Fruit fly (Drosophila melanogaster) whole organism, embryonic: ENCODE data around the gene Tim9b.
A peak's percentile ranks its signal among the peaks of the same experiment; 100 is the strongest.

Experiments
- Antp ChIP-seq: fragments of 200-800 bp; sonication (Bioruptor generic); optimal IDR thresholded peaks from 3 replicates; lab custom pipeline; 2016; ENCODE audit warnings: missing biosample characterization, missing genetic modification characterization
- BEAF-32 ChIP-seq: fragments of 200-800 bp; sonication (Bioruptor generic); optimal IDR thresholded peaks from 3 replicates; lab custom pipeline; 2017; ENCODE audit warnings: missing biosample characterization, missing genetic modification characterization, mild to moderate bottlenecking, moderate library complexity, missing genetic modification reagents
- CG10147 ChIP-seq: fragments of 200-800 bp; sonication (Bioruptor generic); optimal IDR thresholded peaks from 2 replicates; lab custom pipeline; 2019; ENCODE audit warnings: missing biosample characterization, mild to moderate bottlenecking, missing genetic modification characterization, moderate library complexity
- CG10959 ChIP-seq: fragments of 200-800 bp; sonication (Bioruptor generic); IDR thresholded peaks from 2 replicates; pipeline ENCODE4 v1.3.6; 2022; ENCODE audit warnings: missing biosample characterization, missing genetic modification characterization
- CG12104 ChIP-seq: fragments of 200-800 bp; sonication (Bioruptor generic); optimal IDR thresholded peaks from 3 replicates; lab custom pipeline; 2016; ENCODE audit warnings: missing biosample characterization, missing genetic modification characterization
- CG12155 ChIP-seq: fragments of 200-800 bp; sonication (Bioruptor generic); optimal IDR thresholded peaks from 3 replicates; lab custom pipeline; 2016; ENCODE audit warnings: missing biosample characterization, missing genetic modification characterization
- CG14014 ChIP-seq: fragments of 200-800 bp; sonication (Bioruptor generic); IDR thresholded peaks from 2 replicates; pipeline ENCODE4 v1.3.6; 2022; ENCODE audit warnings: missing biosample characterization, missing genetic modification characterization
- CG14860 ChIP-seq: fragments of 200-800 bp; sonication (Bioruptor generic); IDR thresholded peaks from 3 replicates; pipeline ENCODE4 v1.3.6; 2022; ENCODE audit warnings: missing biosample characterization, missing genetic modification characterization; ENCODE audit not compliant: partially characterized antibody
- CG15479 ChIP-seq: fragments of 200-800 bp; sonication (Bioruptor generic); optimal IDR thresholded peaks from 3 replicates; lab custom pipeline; 2019; ENCODE audit warnings: missing biosample characterization, mild to moderate bottlenecking, missing genetic modification characterization, moderate library complexity
- CG18619 ChIP-seq: fragments of 200-800 bp; sonication (Bioruptor generic); optimal IDR thresholded peaks from 3 replicates; lab custom pipeline; 2017; ENCODE audit warnings: missing biosample characterization, mild to moderate bottlenecking, missing genetic modification characterization
- CG31441 ChIP-seq: fragments of 200-800 bp; sonication (Bioruptor generic); IDR thresholded peaks from 2 replicates; pipeline ENCODE4 v1.3.6; 2022; ENCODE audit warnings: missing biosample characterization, missing genetic modification characterization
- CG32772 ChIP-seq: fragments of 200-800 bp; sonication (Bioruptor generic); IDR thresholded peaks from 2 replicates; pipeline ENCODE4 v1.3.6; 2022; ENCODE audit warnings: missing biosample characterization, missing genetic modification characterization
- CG4404 ChIP-seq: fragments of 200-800 bp; sonication (Bioruptor generic); IDR thresholded peaks from 2 replicates; pipeline ENCODE4 v1.3.6; 2022; ENCODE audit warnings: missing biosample characterization, missing genetic modification characterization
- CG4424 ChIP-seq: fragments of 200-800 bp; sonication (Bioruptor generic); optimal IDR thresholded peaks from 3 replicates; lab custom pipeline; 2016; ENCODE audit warnings: missing biosample characterization, missing genetic modification characterization
- CG6254 ChIP-seq: fragments of 200-800 bp; sonication (Bioruptor generic); optimal IDR thresholded peaks from 3 replicates; lab custom pipeline; 2017; ENCODE audit warnings: mild to moderate bottlenecking, missing biosample characterization, missing genetic modification reagents, missing genetic modification characterization
- CG8478 ChIP-seq: fragments of >200 bp; optimal IDR thresholded peaks from 2 replicates; lab custom pipeline; 2018
- D19B ChIP-seq: fragments of 200-800 bp; sonication (Bioruptor generic); optimal IDR thresholded peaks from 2 replicates; lab custom pipeline; 2017; ENCODE audit warnings: missing biosample characterization, mild to moderate bottlenecking, missing genetic modification characterization
- Dek ChIP-seq: fragments of 200-800 bp; sonication (Bioruptor generic); optimal IDR thresholded peaks from 3 replicates; lab custom pipeline; 2019; ENCODE audit warnings: missing biosample characterization, mild to moderate bottlenecking, missing genetic modification characterization, moderate library complexity
- Hmx ChIP-seq: fragments of 200-800 bp; sonication (Bioruptor generic); optimal IDR thresholded peaks from 2 replicates; lab custom pipeline; 2016; ENCODE audit warnings: missing biosample characterization, missing genetic modification characterization
- Kr ChIP-seq: fragments of 200-800 bp; sonication (Bioruptor generic); optimal IDR thresholded peaks from 2 replicates; lab custom pipeline; 2017; ENCODE audit warnings: missing biosample characterization, mild to moderate bottlenecking, missing genetic modification characterization
- Meics ChIP-seq: fragments of 200-800 bp; sonication (Bioruptor generic); optimal IDR thresholded peaks from 2 replicates; lab custom pipeline; 2017; ENCODE audit warnings: missing biosample characterization, mild to moderate bottlenecking, missing genetic modification characterization
- Oaz ChIP-seq: fragments of 200-800 bp; sonication (Bioruptor generic); IDR thresholded peaks from 2 replicates; pipeline ENCODE4 v1.3.6; 2022; ENCODE audit warnings: missing biosample characterization, missing genetic modification characterization
- Oli ChIP-seq: fragments of 200-800 bp; sonication (Bioruptor generic); optimal IDR thresholded peaks from 2 replicates; lab custom pipeline; 2018; ENCODE audit warnings: missing biosample characterization, mild to moderate bottlenecking, missing genetic modification characterization, moderate library complexity
- Poxn ChIP-seq: fragments of 200-800 bp; sonication (Bioruptor generic); IDR thresholded peaks from 2 replicates; pipeline ENCODE4 v1.3.6; 2022; ENCODE audit warnings: missing biosample characterization, missing genetic modification characterization
- Sox102F ChIP-seq: fragments of 200-800 bp; sonication (Bioruptor generic); optimal IDR thresholded peaks from 2 replicates; lab custom pipeline; 2018; ENCODE audit warnings: missing biosample characterization, mild to moderate bottlenecking, missing genetic modification characterization, moderate library complexity
- Taf1 ChIP-seq: fragments of 200-800 bp; sonication (Bioruptor generic); IDR thresholded peaks from 2 replicates; pipeline ENCODE4 v1.3.6; 2022; ENCODE audit warnings: missing biosample characterization, missing genetic modification characterization
- Trl ChIP-seq, 3 experiments: fragments of >200 bp in 2 of 3; fragments of 200-800 bp in 1 of 3; sonication (Bioruptor generic) in 1 of 3; optimal IDR thresholded peaks; 2 replicates in 1 of 3; 3 replicates in 2 of 3; lab custom pipeline; 2016 to 2017; ENCODE audit warnings: missing biosample characterization in 1 of 3, missing genetic modification characterization in 1 of 3
- amos ChIP-seq: fragments of 200-800 bp; sonication (Bioruptor generic); IDR thresholded peaks from 2 replicates; pipeline ENCODE4 v1.3.6; 2022; ENCODE audit warnings: missing biosample characterization, missing genetic modification characterization; ENCODE audit not compliant: partially characterized antibody
- bigmax ChIP-seq: fragments of 200-800 bp; sonication (Bioruptor generic); optimal IDR thresholded peaks from 2 replicates; lab custom pipeline; 2018; ENCODE audit warnings: missing biosample characterization, mild to moderate bottlenecking, missing genetic modification characterization
- crp ChIP-seq, 2 experiments: fragments of 200-800 bp; sonication (Bioruptor generic); optimal IDR thresholded peaks; 2 replicates in 1 of 2; 3 replicates in 1 of 2; lab custom pipeline; 2017; ENCODE audit warnings: missing biosample characterization in 2 of 2, missing genetic modification characterization in 2 of 2, mild to moderate bottlenecking in 1 of 2, moderate library complexity in 1 of 2
- dan ChIP-seq: fragments of 200-800 bp; sonication (Bioruptor generic); IDR thresholded peaks from 2 replicates; pipeline ENCODE4 v1.3.6; 2022; ENCODE audit warnings: missing biosample characterization, missing genetic modification characterization
- dati ChIP-seq: fragments of 200-800 bp; sonication (Bioruptor generic); IDR thresholded peaks from 2 replicates; pipeline ENCODE4 v1.3.6; 2022; ENCODE audit warnings: missing biosample characterization, missing genetic modification characterization
- en ChIP-seq: fragments of 200-800 bp; sonication (Bioruptor generic); optimal IDR thresholded peaks from 2 replicates; lab custom pipeline; 2016; ENCODE audit warnings: missing biosample characterization, missing genetic modification characterization
- fd102C ChIP-seq: fragments of 200-800 bp; sonication (Bioruptor generic); optimal IDR thresholded peaks from 2 replicates; lab custom pipeline; 2018; ENCODE audit warnings: missing biosample characterization, mild to moderate bottlenecking, missing genetic modification characterization, moderate library complexity
- fu2 ChIP-seq: fragments of 200-800 bp; sonication (Bioruptor generic); optimal IDR thresholded peaks from 2 replicates; lab custom pipeline; 2016; ENCODE audit warnings: missing biosample characterization, missing genetic modification characterization
- gcm ChIP-seq: fragments of 200-800 bp; sonication (Bioruptor generic); optimal IDR thresholded peaks from 2 replicates; lab custom pipeline; 2019; ENCODE audit warnings: missing biosample characterization, mild to moderate bottlenecking, missing genetic modification characterization, moderate library complexity
- h ChIP-seq: fragments of >200 bp; optimal IDR thresholded peaks from 2 replicates; lab custom pipeline; 2017
- hbn ChIP-seq: fragments of 200-800 bp; sonication (Bioruptor generic); IDR thresholded peaks from 2 replicates; pipeline ENCODE4 v1.3.6; 2022; ENCODE audit warnings: missing biosample characterization, missing genetic modification characterization; ENCODE audit not compliant: partially characterized antibody
- lilli ChIP-seq: fragments of 200-800 bp; sonication (Bioruptor generic); optimal IDR thresholded peaks from 3 replicates; lab custom pipeline; 2016; ENCODE audit warnings: missing biosample characterization, missing genetic modification characterization
- ro ChIP-seq: fragments of 200-800 bp; sonication (Bioruptor generic); IDR thresholded peaks from 2 replicates; pipeline ENCODE4 v1.3.6; 2022; ENCODE audit warnings: missing biosample characterization, missing genetic modification characterization
- sc ChIP-seq, 3 experiments: fragments of >200 bp in 2 of 3; fragments of 200-800 bp in 1 of 3; sonication (Bioruptor generic) in 1 of 3; optimal IDR thresholded peaks; 2 replicates in 2 of 3; 3 replicates in 1 of 3; lab custom pipeline; 2017; ENCODE audit warnings: mild to moderate bottlenecking in 1 of 3, missing biosample characterization in 1 of 3, missing genetic modification characterization in 1 of 3, missing genetic modification reagents in 1 of 3
- sisA ChIP-seq: fragments of 200-800 bp; sonication (Bioruptor generic); IDR thresholded peaks from 2 replicates; pipeline ENCODE4 v1.3.6; 2022; ENCODE audit warnings: missing biosample characterization, missing genetic modification characterization
- tio ChIP-seq: fragments of 200-800 bp; sonication (Bioruptor generic); optimal IDR thresholded peaks from 2 replicates; lab custom pipeline; 2017; ENCODE audit warnings: missing biosample characterization, missing genetic modification characterization, inconsistent platforms
- tna ChIP-seq: fragments of 200-800 bp; sonication (Bioruptor generic); IDR thresholded peaks from 2 replicates; pipeline ENCODE4 v1.3.6; 2022; ENCODE audit warnings: missing biosample characterization, missing genetic modification characterization; ENCODE audit not compliant: partially characterized antibody
- trh ChIP-seq: fragments of 200-800 bp; sonication (Bioruptor generic); optimal IDR thresholded peaks from 2 replicates; lab custom pipeline; 2016; ENCODE audit warnings: missing biosample characterization, missing genetic modification characterization
- twi ChIP-seq: fragments of 200-800 bp; optimal IDR thresholded peaks from 2 replicates; lab custom pipeline; 2019; ENCODE audit warnings: missing biosample characterization, mild to moderate bottlenecking, missing genetic modification characterization, moderate library complexity
- vfl ChIP-seq: fragments of 200-800 bp; sonication (Bioruptor generic); optimal IDR thresholded peaks from 2 replicates; lab custom pipeline; 2016; ENCODE audit warnings: missing biosample characterization, missing genetic modification characterization
- zen2 ChIP-seq: fragments of 200-800 bp; sonication (Bioruptor generic); IDR thresholded peaks from 3 replicates; pipeline ENCODE4 v1.3.6; 2022; ENCODE audit warnings: missing biosample characterization, missing genetic modification characterization; ENCODE audit not compliant: partially characterized antibody

Tim9b gene

DNA sequence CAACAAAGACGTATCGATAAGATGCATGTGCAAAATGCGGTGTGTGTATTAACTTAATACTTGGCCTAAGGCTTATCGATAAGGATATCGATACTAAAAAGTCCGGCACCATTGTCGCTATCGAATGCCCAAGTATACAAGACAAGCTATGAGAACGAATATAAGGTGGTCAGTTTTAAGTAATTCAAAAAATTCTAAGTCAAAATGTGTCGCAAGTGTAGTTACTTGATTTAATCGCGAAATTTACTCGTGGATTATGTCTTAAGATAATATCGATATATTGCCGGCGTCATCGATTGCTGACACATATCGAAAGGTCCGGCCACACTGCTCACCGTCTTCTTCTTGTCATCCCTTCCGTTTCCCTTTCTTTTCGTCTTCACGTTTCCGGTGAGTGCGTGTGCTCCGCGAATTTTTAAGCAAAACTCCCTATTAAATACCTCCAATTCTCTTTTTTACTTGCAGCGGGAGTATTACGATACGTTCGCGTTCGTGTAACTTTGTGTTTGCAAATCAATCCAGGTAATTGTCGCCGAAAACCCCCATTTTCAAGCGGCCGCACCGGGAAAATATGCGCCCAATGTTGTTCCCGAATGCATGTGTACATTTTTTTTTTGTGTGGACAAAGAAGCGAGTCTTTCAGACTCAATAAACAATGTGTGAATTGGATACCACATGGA, 20.5 kb downstream of the Tim9b start, which contains the start of gene RpS10b (continued):
- TF ChIP-seq dan (no peak), hbn (GFP tag; lab: Robert Waterston, UW) (peak; percentile 91), trh (peak; percentile 81), ro (GFP tag; lab: Robert Waterston, UW) (no peak), tna (peak; percentile 89), h (lab: Kevin White, UChicago) (no peak), bigmax (GFP tag; lab: Kevin White, UChicago) (peak; percentile 83), lilli (GFP tag; lab: Kevin White, UChicago) (peak; percentile 28), CG12155 (GFP tag; lab: Kevin White, UChicago) (peak; percentile 62), CG10959 (GFP tag; lab: Robert Waterston, UW) (peak; percentile 64), en (peak; percentile 78), Trl (optimal IDR thresholded peaks at IDR 0.05; lab: Kevin White, UChicago) (no peak), Trl (GFP tag; optimal IDR thresholded peaks at IDR 0.05; lab: Kevin White, UChicago) (peak; percentile 82), CG14860 (GFP tag; lab: Robert Waterston, UW) (peak; percentile 97), CG10147 (GFP tag; lab: Kevin White, UChicago) (peak; percentile 88), BEAF-32 (GFP tag; lab: Kevin White, UChicago) (peak; percentile 98), CG18619 (GFP tag; lab: Kevin White, UChicago) (peak; percentile 95), gcm (GFP tag; lab: Kevin White, UChicago) (peak; percentile 82), CG15479 (peak; percentile 53), CG14014 (peak; percentile 66; the same call in 1 of the 2 replicates), sc (optimal IDR thresholded peaks at IDR 0.05; lab: Kevin White, UChicago) (no peak), sc (GFP tag; optimal IDR thresholded peaks at IDR 0.05; lab: Kevin White, UChicago) (peak; percentile 85), dati (GFP tag; lab: Robert Waterston, UW) (peak; percentile 54), Taf1 (GFP tag; lab: Robert Waterston, UW) (no peak; the same call in 1 of the 2 replicates), Sox102F (GFP tag; lab: Kevin White, UChicago) (peak; percentile 47), CG6254 (GFP tag; lab: Kevin White, UChicago) (peak; percentile 90), fd102C (GFP tag; lab: Kevin White, UChicago) (peak; percentile 79), CG4404 (0 out of 2 replicates have a peak, but pooled peaks have one; percentile 39), CG12104 (GFP tag; lab: Kevin White, UChicago) (peak; percentile 94), CG31441 (GFP tag; lab: Robert Waterston, UW) (peak; percentile 85), Dek (tag; lab: Kevin White, UChicago) (peak; percentile 56), fu2 (GFP tag; lab: Kevin White, UChicago) (peak; percentile 82), vfl (GFP tag; lab: Kevin White, UChicago) (no peak), sisA (peak; percentile 55; the same call in 1 of the 2 replicates), Oli (peak; percentile 80), twi (peak; percentile 76), tio (peak; percentile 62), D19B (GFP tag; lab: Kevin White, UChicago) (peak; percentile 86), Meics (GFP tag; lab: Kevin White, UChicago) (peak; percentile 96), Kr (GFP tag; lab: Kevin White, UChicago) (peak; percentile 88), Oaz (GFP tag; lab: Robert Waterston, UW) (peak; percentile 57), crp (GFP tag; optimal IDR thresholded peaks at IDR 0.05; lab: Kevin White, UChicago) (peak in 1 of 2 experiments; percentile 63), Poxn (no peak), zen2 (peak; percentile 77; the same call in 1 of the 3 replicates), Hmx (GFP tag; lab: Kevin White, UChicago) (no peak), CG8478 (no peak), CG4424 (GFP tag; lab: Kevin White, UChicago) (peak; percentile 79), CG32772 (peak; percentile 69; the same call in 1 of the 2 replicates), amos (GFP tag; lab: Robert Waterston, UW) (peak; percentile 88), Antp (GFP tag; lab: Kevin White, UChicago) (peak; percentile 44)
